Fruit fly (Drosophila melanogaster) whole organism, embryonic: ENCODE results near the gene Cdc45.
A peak's percentile ranks its signal among the peaks of the same experiment; 100 is the strongest.

Experiments
- Atf6 ChIP-seq: fragments of 200-800 bp; sonication (Bioruptor generic); IDR thresholded peaks from 2 replicates; pipeline ENCODE4 v1.3.6; 2022; ENCODE audit warnings: missing biosample characterization, missing genetic modification characterization
- B-H1 ChIP-seq: fragments of 200-800 bp; sonication (Bioruptor generic); IDR thresholded peaks from 3 replicates; pipeline ENCODE4 v1.3.6; 2022; ENCODE audit warnings: missing biosample characterization, missing genetic modification characterization
- CG10267 ChIP-seq: fragments of 200-800 bp; sonication (Bioruptor generic); optimal IDR thresholded peaks from 2 replicates; lab custom pipeline; 2018; ENCODE audit warnings: missing biosample characterization, mild to moderate bottlenecking, missing genetic modification characterization, moderate library complexity
- CG10431 ChIP-seq: fragments of 200-800 bp; sonication (Bioruptor generic); optimal IDR thresholded peaks from 3 replicates; lab custom pipeline; 2018; ENCODE audit warnings: missing biosample characterization, mild to moderate bottlenecking, missing genetic modification characterization
- CG12104 ChIP-seq: fragments of 200-800 bp; sonication (Bioruptor generic); optimal IDR thresholded peaks from 3 replicates; lab custom pipeline; 2016; ENCODE audit warnings: missing biosample characterization, missing genetic modification characterization
- CG15479 ChIP-seq: fragments of 200-800 bp; sonication (Bioruptor generic); optimal IDR thresholded peaks from 3 replicates; lab custom pipeline; 2019; ENCODE audit warnings: missing biosample characterization, mild to moderate bottlenecking, missing genetic modification characterization, moderate library complexity
- CG1603 ChIP-seq: fragments of 200-800 bp; sonication (Bioruptor generic); optimal IDR thresholded peaks from 2 replicates; lab custom pipeline; 2019; ENCODE audit warnings: missing biosample characterization, mild to moderate bottlenecking, missing genetic modification characterization, moderate library complexity
- CG16863 ChIP-seq: fragments of 200-800 bp; sonication (Bioruptor generic); optimal IDR thresholded peaks from 3 replicates; lab custom pipeline; 2016; ENCODE audit warnings: missing biosample characterization, missing genetic modification characterization
- CG1832 ChIP-seq: fragments of 200-800 bp; sonication (Bioruptor generic); optimal IDR thresholded peaks from 2 replicates; lab custom pipeline; 2017; ENCODE audit warnings: missing biosample characterization, mild to moderate bottlenecking, missing genetic modification characterization, inconsistent platforms
- CG4707 ChIP-seq: fragments of 200-800 bp; sonication (Bioruptor generic); optimal IDR thresholded peaks from 2 replicates; lab custom pipeline; 2018; ENCODE audit warnings: missing biosample characterization, mild to moderate bottlenecking, missing genetic modification characterization, moderate library complexity
- CG7963 ChIP-seq: fragments of 200-800 bp; sonication (Bioruptor generic); IDR thresholded peaks from 3 replicates; pipeline ENCODE4 v1.3.6; 2022; ENCODE audit warnings: missing biosample characterization, missing genetic modification characterization; ENCODE audit not compliant: partially characterized antibody
- CTCF ChIP-seq: fragments of 200-800 bp; sonication (Bioruptor generic); optimal IDR thresholded peaks from 2 replicates; lab custom pipeline; 2017; ENCODE audit warnings: missing biosample characterization, mild to moderate bottlenecking, missing genetic modification characterization, moderate library complexity
- Dek ChIP-seq: fragments of 200-800 bp; sonication (Bioruptor generic); optimal IDR thresholded peaks from 3 replicates; lab custom pipeline; 2019; ENCODE audit warnings: missing biosample characterization, mild to moderate bottlenecking, missing genetic modification characterization, moderate library complexity
- E2f2 ChIP-seq: fragments of 200-800 bp; sonication (Bioruptor generic); IDR thresholded peaks from 2 replicates; pipeline ENCODE4 v1.3.6; 2022; ENCODE audit warnings: missing biosample characterization, missing genetic modification characterization
- ERR ChIP-seq: fragments of 200-800 bp; sonication (Bioruptor generic); optimal IDR thresholded peaks from 2 replicates; lab custom pipeline; 2016; ENCODE audit warnings: missing biosample characterization, missing genetic modification characterization
- Ets97D ChIP-seq: fragments of 200-800 bp; sonication (Bioruptor generic); optimal IDR thresholded peaks from 3 replicates; lab custom pipeline; 2016; ENCODE audit warnings: missing biosample characterization, missing genetic modification characterization
- Fer2 ChIP-seq: fragments of 200-800 bp; sonication (Bioruptor generic); optimal IDR thresholded peaks from 2 replicates; lab custom pipeline; 2018; ENCODE audit warnings: missing biosample characterization, mild to moderate bottlenecking, missing genetic modification characterization, moderate library complexity
- HHEX ChIP-seq: fragments of 200-800 bp; sonication (Bioruptor generic); optimal IDR thresholded peaks from 3 replicates; lab custom pipeline; 2017; ENCODE audit warnings: missing biosample characterization, mild to moderate bottlenecking, missing genetic modification characterization, missing genetic modification reagents
- MESR4 ChIP-seq: fragments of 200-800 bp; sonication (Bioruptor generic); optimal IDR thresholded peaks from 2 replicates; lab custom pipeline; 2018; ENCODE audit warnings: missing biosample characterization, mild to moderate bottlenecking, missing genetic modification characterization, moderate library complexity
- NfI ChIP-seq: fragments of 200-800 bp; sonication (Bioruptor generic); optimal IDR thresholded peaks from 3 replicates; lab custom pipeline; 2018; ENCODE audit warnings: missing biosample characterization, mild to moderate bottlenecking, missing genetic modification characterization, moderate library complexity
- Oli ChIP-seq: fragments of 200-800 bp; sonication (Bioruptor generic); optimal IDR thresholded peaks from 2 replicates; lab custom pipeline; 2018; ENCODE audit warnings: missing biosample characterization, mild to moderate bottlenecking, missing genetic modification characterization, moderate library complexity
- Sox102F ChIP-seq: fragments of 200-800 bp; sonication (Bioruptor generic); optimal IDR thresholded peaks from 2 replicates; lab custom pipeline; 2018; ENCODE audit warnings: missing biosample characterization, mild to moderate bottlenecking, missing genetic modification characterization, moderate library complexity
- bbx ChIP-seq: fragments of 200-800 bp; sonication (Bioruptor generic); IDR thresholded peaks from 2 replicates; pipeline ENCODE4 v1.3.6; 2022; ENCODE audit warnings: missing biosample characterization, missing genetic modification characterization; ENCODE audit not compliant: partially characterized antibody
- bigmax ChIP-seq: fragments of 200-800 bp; sonication (Bioruptor generic); optimal IDR thresholded peaks from 2 replicates; lab custom pipeline; 2018; ENCODE audit warnings: missing biosample characterization, mild to moderate bottlenecking, missing genetic modification characterization
- chinmo ChIP-seq: fragments of 200-800 bp; sonication (Bioruptor generic); IDR thresholded peaks from 4 replicates; pipeline ENCODE4 v1.3.6; 2022; ENCODE audit warnings: missing biosample characterization, missing genetic modification characterization; ENCODE audit not compliant: partially characterized antibody
- chm ChIP-seq: fragments of 200-800 bp; sonication (Bioruptor generic); IDR thresholded peaks from 2 replicates; pipeline ENCODE4 v1.3.6; 2022; ENCODE audit warnings: missing biosample characterization, missing genetic modification characterization
- fd64A ChIP-seq: fragments of 200-800 bp; sonication (Bioruptor generic); optimal IDR thresholded peaks from 3 replicates; lab custom pipeline; 2018; ENCODE audit warnings: missing biosample characterization, mild to moderate bottlenecking, missing genetic modification characterization
- gce ChIP-seq: fragments of 200-800 bp; sonication (Bioruptor generic); IDR thresholded peaks from 3 replicates; pipeline ENCODE4 v1.3.6; 2022; ENCODE audit warnings: missing biosample characterization, missing genetic modification characterization
- gfzf ChIP-seq: fragments of 200-800 bp; sonication (Bioruptor generic); optimal IDR thresholded peaks from 2 replicates; lab custom pipeline; 2016; ENCODE audit warnings: missing biosample characterization, mild to moderate bottlenecking, missing genetic modification characterization, moderate library complexity
- hth ChIP-seq: fragments of >200 bp; optimal IDR thresholded peaks from 2 replicates; lab custom pipeline; 2017; ENCODE audit warnings: inconsistent platforms
- insv ChIP-seq, 2 experiments: fragments of 200-800 bp; sonication (Bioruptor generic); optimal IDR thresholded peaks; 3 replicates each; lab custom pipeline; 2016 to 2018; ENCODE audit warnings: missing biosample characterization in 2 of 2, missing genetic modification characterization in 2 of 2
- nerfin-1 ChIP-seq: fragments of 200-800 bp; sonication (Bioruptor generic); optimal IDR thresholded peaks from 3 replicates; lab custom pipeline; 2019; ENCODE audit warnings: missing biosample characterization, mild to moderate bottlenecking, missing genetic modification characterization, moderate library complexity
- otp ChIP-seq: fragments of 200-800 bp; sonication (Bioruptor generic); IDR thresholded peaks from 3 replicates; pipeline ENCODE4, ENCODE4 v1.3.6; 2022; ENCODE audit warnings: missing biosample characterization, missing genetic modification characterization
- pita ChIP-seq: fragments of 200-800 bp; sonication (Bioruptor generic); optimal IDR thresholded peaks from 2 replicates; lab custom pipeline; 2017; ENCODE audit warnings: missing biosample characterization, mild to moderate bottlenecking, missing genetic modification characterization
- scrt ChIP-seq: fragments of 200-800 bp; sonication (Bioruptor generic); optimal IDR thresholded peaks from 2 replicates; lab custom pipeline; 2018; ENCODE audit warnings: missing biosample characterization, mild to moderate bottlenecking, missing genetic modification characterization, moderate library complexity
- stc ChIP-seq: fragments of 200-800 bp; sonication (Bioruptor generic); IDR thresholded peaks from 2 replicates; pipeline ENCODE4 v1.3.6; 2022; ENCODE audit warnings: missing biosample characterization, missing genetic modification characterization
- stwl ChIP-seq: fragments of 200-800 bp; sonication (Bioruptor generic); optimal IDR thresholded peaks from 3 replicates; lab custom pipeline; 2018; ENCODE audit warnings: missing biosample characterization, mild to moderate bottlenecking, missing genetic modification characterization, moderate library complexity
- z ChIP-seq: fragments of 200-800 bp; sonication (Bioruptor generic); IDR thresholded peaks from 3 replicates; pipeline ENCODE4 v1.3.6; 2022; ENCODE audit warnings: missing biosample characterization, missing genetic modification characterization
- zen2 ChIP-seq: fragments of 200-800 bp; sonication (Bioruptor generic); IDR thresholded peaks from 3 replicates; pipeline ENCODE4 v1.3.6; 2022; ENCODE audit warnings: missing biosample characterization, missing genetic modification characterization; ENCODE audit not compliant: partially characterized antibody
- zfh2 ChIP-seq: fragments of 200-800 bp; sonication (Bioruptor generic); optimal IDR thresholded peaks from 2 replicates; lab custom pipeline; 2016; ENCODE audit warnings: missing biosample characterization, missing genetic modification characterization

Gene Cdc45

DNA sequence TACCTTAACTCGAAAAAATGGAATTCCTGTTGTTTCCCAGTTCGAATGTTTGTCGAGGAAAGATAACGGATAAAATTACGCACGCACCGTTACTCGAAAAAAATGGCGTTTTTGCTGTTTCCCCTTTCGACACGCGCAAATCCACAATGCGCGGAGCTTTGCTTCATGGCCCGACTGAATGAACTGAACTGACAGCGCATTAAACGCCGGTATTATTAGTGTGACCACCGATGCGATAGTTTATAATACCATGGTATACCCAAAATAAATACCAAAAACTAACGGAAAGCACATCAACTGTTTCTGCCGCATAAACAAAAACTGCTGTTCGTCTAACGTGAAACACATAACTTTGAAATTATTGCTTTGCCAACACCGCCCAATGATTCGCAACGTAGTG, 3.8 kb downstream of the Cdc45 start, which contains the start of the genes CG32814, CG11638 and CG3021 (continued):
- TF ChIP-seq stwl (tag; lab: Kevin White, UChicago) (peak; percentile 86), bbx (peak; percentile 48; the same call in 1 of the 2 replicates)

- TF ChIP-seq CTCF = no peak
- no peak for TF ChIP-seq E2f2 (GFP tag; lab: Robert Waterston, UW)
- no peak for TF ChIP-seq CG10267 (tag; lab: Kevin White, UChicago)
- TF ChIP-seq hth (lab: Kevin White, UChicago) = no peak
- TF ChIP-seq CG7963 (GFP tag; lab: Robert Waterston, UW) = no peak
- no peak for TF ChIP-seq bigmax (GFP tag; lab: Kevin White, UChicago)
- no peak for TF ChIP-seq CG4707
- no peak for TF ChIP-seq CG12104 (GFP tag; lab: Kevin White, UChicago)
- no peak for TF ChIP-seq Atf6 (GFP tag; lab: Robert Waterston, UW)
Measured at dm6 chrX:1011543-1012085, 18.7 kb downstream of the Cdc45 start, which contains the start of the genes TfIIA-S-2 and CG14631. TSS of gene TfIIA-S-2 (minus strand) at chrX:1011643. TSS of gene CG14631 (plus strand) at chrX:1012035.

DNA sequence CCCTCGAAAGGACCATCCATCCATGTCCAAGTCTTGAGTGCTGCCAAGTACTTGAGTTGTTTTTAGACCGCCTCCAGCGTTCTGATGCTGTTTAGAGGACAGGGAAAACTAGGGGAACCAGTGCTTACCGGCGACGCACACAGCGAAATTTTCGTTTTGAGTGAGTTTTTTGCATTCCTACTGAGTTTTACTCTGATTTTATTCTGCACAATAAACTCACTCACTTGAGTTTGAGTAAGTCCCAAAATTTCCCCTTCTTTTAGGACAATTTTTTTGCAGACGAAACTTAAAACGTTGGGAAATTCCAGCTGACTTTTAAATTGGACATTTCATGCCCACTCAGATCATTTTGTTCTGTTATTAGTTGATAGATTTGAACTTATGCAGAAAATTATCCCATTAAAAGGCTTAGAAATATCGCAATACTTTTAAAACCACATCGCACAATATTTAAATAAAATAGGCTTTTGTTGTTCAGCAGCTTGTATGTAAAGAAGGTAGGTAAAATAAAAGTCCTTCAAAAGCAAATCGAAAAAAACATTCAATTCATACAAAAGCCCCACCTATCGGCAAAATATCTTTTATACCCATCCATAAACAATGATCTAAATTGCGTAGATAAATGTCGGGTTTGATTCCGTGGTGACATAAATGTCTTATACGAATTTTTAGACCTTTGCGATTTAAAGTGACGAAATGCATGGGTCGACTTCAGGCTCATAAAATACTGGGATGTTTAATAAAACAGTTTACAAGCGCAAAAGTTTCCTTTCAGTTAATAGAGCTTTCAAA, 20.7 kb downstream of the Cdc45 start:
- TF ChIP-seq stwl (tag; lab: Kevin White, UChicago) = peak; percentile 10
- TF ChIP-seq B-H1 (GFP tag; lab: Robert Waterston, UW) = no peak
- no peak for TF ChIP-seq stc (GFP tag; lab: Robert Waterston, UW)
- no peak for TF ChIP-seq chinmo (GFP tag; lab: Robert Waterston, UW)
- TF ChIP-seq CTCF = peak; percentile 90
- peak; percentile 49 for TF ChIP-seq pita
- no peak for TF ChIP-seq ERR (GFP tag; lab: Kevin White, UChicago)
- peak; percentile 21 for TF ChIP-seq CG1603 (tag; lab: Kevin White, UChicago)
- TF ChIP-seq CG1832 (GFP tag; lab: Kevin White, UChicago) = no peak
- peak; percentile 15 for TF ChIP-seq NfI
- TF ChIP-seq z = peak; percentile 95
- no peak for TF ChIP-seq chm (GFP tag; lab: Robert Waterston, UW)
- TF ChIP-seq zen2 (GFP tag; lab: Robert Waterston, UW) = no peak
- peak; percentile 31; the same call in 1 of the 3 replicates for TF ChIP-seq gce
- peak in 1 of 2 experiments; percentile 22 for TF ChIP-seq insv (GFP tag; optimal IDR thresholded peaks at IDR 0.05; lab: Kevin White, UChicago)
- TF ChIP-seq Sox102F (GFP tag; lab: Kevin White, UChicago) = peak; percentile 7

- TF ChIP-seq HHEX (GFP tag; lab: Kevin White, UChicago) (no peak), zfh2 (GFP tag; lab: Kevin White, UChicago) (no peak), CG10431 (GFP tag; lab: Kevin White, UChicago) (peak; percentile 54), Fer2 (no peak), MESR4 (no peak), Dek (tag; lab: Kevin White, UChicago) (no peak), fd64A (GFP tag; lab: Kevin White, UChicago) (no peak), CG15479 (GFP tag; lab: Kevin White, UChicago) (no peak), scrt (GFP tag; lab: Kevin White, UChicago) (peak; percentile 32), otp (GFP tag; lab: Robert Waterston, UW) (no peak), gfzf (no peak), nerfin-1 (tag; lab: Kevin White, UChicago) (peak; percentile 61), Ets97D (GFP tag; lab: Kevin White, UChicago) (no peak), CG16863 (no peak), Oli (tag; lab: Kevin White, UChicago) (no peak)
Measured at dm6 chrX:1006182-1006581, 24.2 kb downstream of the Cdc45 start.
